Worm (Caenorhabditis elegans) whole organism, early embryonic: ENCODE measurements around the gene cbs-1.

Experiments
- B0310.2 ChIP-seq: sonication (generic microtip); optimal IDR thresholded peaks from 2 replicates; lab custom pipeline; 2016; ENCODE audit warnings: mild to moderate bottlenecking, missing genetic modification characterization, missing compliant biosample characterization
- F13C5.2 ChIP-seq: sonication (generic microtip); optimal IDR thresholded peaks from 2 replicates; lab custom pipeline; 2017; ENCODE audit warnings: mild to moderate bottlenecking, missing genetic modification characterization, inconsistent platforms, missing compliant biosample characterization
- aly-1 ChIP-seq: sonication (generic microtip); optimal IDR thresholded peaks from 2 replicates; lab custom pipeline; 2016; ENCODE audit warnings: missing genetic modification characterization, missing compliant biosample characterization
- ama-1 ChIP-seq: fragments of 150-350 bp; optimal IDR thresholded peaks from 2 replicates; lab custom pipeline; 2014
- ceh-13 ChIP-seq: fragments of 200-800 bp; sonication (Bioruptor generic); optimal IDR thresholded peaks from 2 replicates; lab custom pipeline; 2018; ENCODE audit warnings: mild to moderate bottlenecking, missing genetic modification characterization, missing compliant biosample characterization
- ceh-36 ChIP-seq: sonication (generic microtip); optimal IDR thresholded peaks from 2 replicates; lab custom pipeline; 2016; ENCODE audit warnings: missing genetic modification characterization, inconsistent platforms, missing compliant biosample characterization
- ets-7 ChIP-seq: sonication (generic microtip); optimal IDR thresholded peaks from 2 replicates; lab custom pipeline; 2016; ENCODE audit warnings: missing genotype, missing genetic modification characterization, missing compliant biosample characterization
- flt-1 ChIP-seq: fragments of 200-800 bp; sonication (Bioruptor generic); IDR thresholded peaks from 2 replicates; pipeline ENCODE4 v1.3.6; 2022; ENCODE audit warnings: missing genetic modification characterization, missing compliant biosample characterization
- hmbx-1 ChIP-seq: sonication (generic microtip); optimal IDR thresholded peaks from 2 replicates; lab custom pipeline; 2016; ENCODE audit warnings: mild to moderate bottlenecking, missing genetic modification characterization, missing compliant biosample characterization
- hmg-4 ChIP-seq: fragments of 200-800 bp; sonication (Bioruptor generic); optimal IDR thresholded peaks from 2 replicates; lab custom pipeline; 2018; ENCODE audit warnings: mild to moderate bottlenecking, missing genetic modification characterization, missing compliant biosample characterization
- hnd-1 ChIP-seq: sonication (generic microtip); optimal IDR thresholded peaks from 2 replicates; lab custom pipeline; 2016; ENCODE audit warnings: missing genetic modification characterization, missing compliant biosample characterization
- pes-1 ChIP-seq: fragments of 200-800 bp; sonication (Bioruptor generic); IDR thresholded peaks from 2 replicates; pipeline ENCODE4 v1.3.6; 2022; ENCODE audit warnings: missing genetic modification reagents, missing genetic modification characterization, missing compliant biosample characterization
- scrt-1 ChIP-seq: fragments of 200-800 bp; sonication (Bioruptor generic); IDR thresholded peaks from 2 replicates; pipeline ENCODE4 v1.3.6; 2022; ENCODE audit warnings: missing genetic modification characterization, missing compliant biosample characterization
- sea-1 ChIP-seq: fragments of 200-800 bp; sonication (Bioruptor generic); conservative IDR thresholded peaks from 2 replicates; pipeline ENCODE4 v1.3.6; 2022; ENCODE audit warnings: missing genetic modification characterization, missing compliant biosample characterization
- tbx-11 ChIP-seq: fragments of 200-800 bp; sonication (Bioruptor generic); IDR thresholded peaks from 2 replicates; pipeline ENCODE4 v1.3.6; 2022; ENCODE audit warnings: missing genetic modification characterization, missing compliant biosample characterization
- tbx-37 ChIP-seq: fragments of 200-800 bp; sonication (Bioruptor generic); conservative IDR thresholded peaks from 2 replicates; pipeline ENCODE4 v1.3.6; 2022; ENCODE audit warnings: missing genetic modification reagents, missing genetic modification characterization, missing compliant biosample characterization
- tra-4 ChIP-seq: sonication (generic microtip); optimal IDR thresholded peaks from 2 replicates; lab custom pipeline; 2017; ENCODE audit warnings: missing genetic modification characterization, missing compliant biosample characterization

cbs-1 gene

DNA sequence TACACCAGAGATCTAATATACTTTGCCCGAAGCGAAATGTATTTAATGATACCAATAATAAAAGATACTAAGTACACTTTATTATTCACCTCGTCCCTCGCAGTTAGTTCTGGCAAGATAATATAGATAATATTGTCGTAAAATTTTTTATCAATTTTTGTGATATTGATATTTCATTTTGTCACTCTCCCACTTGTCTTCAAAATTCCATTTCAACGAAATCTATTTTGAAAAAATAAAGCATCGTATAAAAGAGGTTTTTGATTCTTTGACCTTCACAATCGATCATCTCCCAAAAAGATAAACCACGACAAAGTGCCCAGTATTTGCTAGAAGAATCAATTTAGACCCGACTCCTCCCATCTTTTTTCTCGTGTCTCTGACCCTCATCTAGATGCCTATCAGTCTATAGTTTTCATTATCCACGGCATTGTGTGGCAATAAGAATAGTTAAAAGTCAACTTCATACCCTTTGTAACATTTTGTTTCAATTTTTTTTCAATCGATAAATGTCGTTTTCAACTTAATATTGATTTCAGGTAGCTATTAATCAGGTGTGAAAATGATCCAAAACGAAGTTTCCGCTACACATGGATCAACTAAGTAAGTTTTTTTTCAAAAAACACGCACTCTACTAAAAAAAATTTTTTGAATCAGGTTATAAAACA, at the start of gene cbs-1:
cbs-1 (plus strand) TSS at position 534 of the 668 bp plus-strand sequence.
- TF ChIP-seq B0310.2: no peak
- no peak for TF ChIP-seq ceh-13 (GFP tag; lab: Kevin White, UChicago)
- TF ChIP-seq ceh-36 (tag; lab: Kevin White, UChicago): no peak
- TF ChIP-seq scrt-1: no peak
- TF ChIP-seq tbx-37: no peak
- no peak for TF ChIP-seq tra-4
- TF ChIP-seq aly-1 (tag; lab: Kevin White, UChicago): no peak
- no peak for TF ChIP-seq hmbx-1 (tag; lab: Kevin White, UChicago)
- TF ChIP-seq flt-1 (GFP tag; lab: Robert Waterston, UW): no peak
- TF ChIP-seq ama-1 (lab: Kevin White, UChicago): no peak
- no peak for TF ChIP-seq sea-1 (GFP tag; lab: Robert Waterston, UW)
- no peak for TF ChIP-seq pes-1 (GFP tag; lab: Robert Waterston, UW)
- TF ChIP-seq hnd-1 (tag; lab: Kevin White, UChicago): no peak
- TF ChIP-seq hmg-4 (GFP tag; lab: Kevin White, UChicago): no peak
- TF ChIP-seq F13C5.2 (tag; lab: Kevin White, UChicago): no peak
- no peak for TF ChIP-seq ets-7
- no peak for TF ChIP-seq tbx-11

DNA sequence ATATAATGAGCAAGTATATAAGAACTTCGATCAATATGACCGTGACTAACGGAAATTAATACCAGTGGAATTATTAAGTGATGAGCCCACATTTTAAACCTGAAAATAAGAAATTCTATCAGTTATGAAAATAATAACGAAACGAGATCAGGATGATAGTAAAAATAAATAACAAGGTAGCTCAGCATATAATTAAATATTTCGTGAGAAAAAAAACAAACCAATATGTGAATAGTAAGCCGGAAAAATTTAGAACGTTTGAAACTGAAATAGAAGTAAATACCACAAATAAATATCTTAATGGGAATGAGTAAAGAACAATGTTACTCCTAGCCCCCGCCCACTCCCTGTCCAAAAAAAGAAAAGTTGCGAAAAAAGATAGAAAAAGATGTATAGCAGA, 45.4 kb upstream of the cbs-1 start, which contains the start of gene F19C6.3:
F19C6.3 (minus strand) TSS at position 101 of the 400 bp plus-strand sequence.
- TF ChIP-seq hmbx-1 (tag; lab: Kevin White, UChicago) (no peak), F13C5.2 (tag; lab: Kevin White, UChicago) (no peak), aly-1 (tag; lab: Kevin White, UChicago) (no peak), ets-7 (no peak), ceh-36 (tag; lab: Kevin White, UChicago) (no peak), B0310.2 (no peak), scrt-1 (no peak), hnd-1 (tag; lab: Kevin White, UChicago) (no peak), ceh-13 (GFP tag; lab: Kevin White, UChicago) (no peak), sea-1 (GFP tag; lab: Robert Waterston, UW) (no peak), flt-1 (GFP tag; lab: Robert Waterston, UW) (no peak), hmg-4 (GFP tag; lab: Kevin White, UChicago) (no peak), tbx-37 (no peak), tra-4 (no peak), tbx-11 (no peak), pes-1 (GFP tag; lab: Robert Waterston, UW) (no peak)

DNA sequence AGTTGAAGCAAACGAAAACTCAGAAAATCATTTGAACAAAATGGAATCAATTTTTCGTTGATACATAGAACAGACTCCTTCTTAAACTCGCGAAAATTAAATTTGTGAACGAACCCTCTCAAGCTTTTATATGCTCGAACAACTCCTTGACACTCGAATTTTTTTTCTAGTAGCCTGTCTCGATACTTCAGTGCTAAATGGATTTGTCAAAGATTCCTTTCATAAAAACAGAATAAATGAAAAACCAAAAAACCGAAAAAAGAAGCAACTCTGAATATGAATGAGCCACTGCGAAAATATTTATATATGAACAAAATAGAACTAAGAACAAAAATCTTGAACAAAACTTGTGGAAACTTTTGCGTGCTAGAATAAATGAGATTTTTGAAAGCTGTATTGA, 44.1 kb upstream of the cbs-1 start:
- TF ChIP-seq B0310.2 (no peak), ama-1 (lab: Kevin White, UChicago) (no peak), ets-7 (no peak), pes-1 (GFP tag; lab: Robert Waterston, UW) (no peak), tra-4 (no peak), scrt-1 (no peak), F13C5.2 (tag; lab: Kevin White, UChicago) (no peak), hmg-4 (GFP tag; lab: Kevin White, UChicago) (no peak), tbx-37 (no peak), sea-1 (GFP tag; lab: Robert Waterston, UW) (no peak), aly-1 (tag; lab: Kevin White, UChicago) (no peak), ceh-13 (GFP tag; lab: Kevin White, UChicago) (no peak), hnd-1 (tag; lab: Kevin White, UChicago) (no peak), flt-1 (GFP tag; lab: Robert Waterston, UW) (no peak), ceh-36 (tag; lab: Kevin White, UChicago) (no peak), hmbx-1 (tag; lab: Kevin White, UChicago) (no peak)

DNA sequence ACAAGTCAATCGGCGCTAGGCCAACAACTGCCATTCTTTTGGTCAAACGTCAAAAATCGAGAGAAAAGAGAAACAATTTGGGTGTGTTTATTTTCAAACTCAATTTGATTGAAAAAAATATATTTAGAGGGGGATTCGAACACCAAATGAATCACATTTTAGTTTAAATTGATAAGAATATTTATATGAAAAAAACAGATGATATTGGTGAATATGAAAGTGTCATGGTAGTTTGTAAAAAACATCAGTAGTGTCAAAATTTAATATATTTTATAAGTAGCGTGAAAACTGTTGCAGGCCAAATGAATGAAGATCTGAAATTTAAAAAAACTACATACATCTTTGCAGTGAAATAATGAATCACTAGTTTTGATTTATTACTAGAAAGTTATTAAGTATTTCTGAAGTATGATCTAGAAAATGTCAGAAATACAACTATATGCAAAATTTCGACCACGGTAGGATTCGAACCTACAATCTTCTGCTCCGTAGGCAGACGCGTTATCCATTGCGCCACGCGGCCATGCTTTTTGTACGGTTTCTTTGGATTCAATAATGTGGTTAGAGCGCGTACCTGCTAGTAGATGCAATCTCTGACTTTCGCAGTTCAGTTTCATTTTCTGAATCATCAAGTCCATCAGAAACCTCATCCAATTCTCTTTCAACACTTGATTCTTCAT, 36.0 kb upstream of the cbs-1 start, which contains the start of gene F19C6.4:
F19C6.4 (minus strand) TSS at position 51 of the 680 bp plus-strand sequence.
- no peak for TF ChIP-seq scrt-1
- TF ChIP-seq sea-1 (GFP tag; lab: Robert Waterston, UW): no peak
- TF ChIP-seq ceh-36 (tag; lab: Kevin White, UChicago): no peak
- no peak for TF ChIP-seq tbx-37
- no peak for TF ChIP-seq pes-1 (GFP tag; lab: Robert Waterston, UW)
- TF ChIP-seq hmbx-1 (tag; lab: Kevin White, UChicago): no peak
- TF ChIP-seq ama-1 (lab: Kevin White, UChicago): no peak
- no peak for TF ChIP-seq B0310.2
- TF ChIP-seq tra-4: no peak
- no peak for TF ChIP-seq tbx-11
- no peak for TF ChIP-seq flt-1 (GFP tag; lab: Robert Waterston, UW)
- TF ChIP-seq hmg-4 (GFP tag; lab: Kevin White, UChicago): no peak
- TF ChIP-seq hnd-1 (tag; lab: Kevin White, UChicago): no peak

DNA sequence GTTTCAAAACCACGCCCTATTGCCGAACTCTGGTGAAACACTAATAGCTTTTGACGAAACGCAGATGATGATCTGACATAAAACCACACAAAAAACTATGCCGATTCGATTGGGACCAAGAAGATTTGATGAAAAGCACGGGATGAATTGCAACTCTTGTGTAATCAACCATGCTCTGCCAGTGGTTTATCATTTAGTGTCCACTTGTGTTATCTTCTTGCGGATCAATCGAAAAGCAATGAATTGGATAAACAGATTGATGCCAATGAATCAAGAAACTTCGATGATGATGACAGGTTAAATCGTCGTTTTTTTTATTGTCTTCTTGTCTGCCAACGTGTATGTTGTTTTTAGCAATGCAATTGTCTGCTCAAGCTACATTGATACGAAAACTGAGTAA, 32.1 kb upstream of the cbs-1 start, which contains the start of gene F42G10.1:
F42G10.1 (minus strand) TSS at position 151 of the 400 bp plus-strand sequence.
- TF ChIP-seq ceh-36 (tag; lab: Kevin White, UChicago) (no peak), ets-7 (no peak), pes-1 (GFP tag; lab: Robert Waterston, UW) (no peak), aly-1 (tag; lab: Kevin White, UChicago) (no peak), tra-4 (no peak), tbx-11 (no peak), ama-1 (lab: Kevin White, UChicago) (no peak), flt-1 (GFP tag; lab: Robert Waterston, UW) (no peak), sea-1 (GFP tag; lab: Robert Waterston, UW) (no peak), scrt-1 (no peak), hmg-4 (GFP tag; lab: Kevin White, UChicago) (no peak), F13C5.2 (tag; lab: Kevin White, UChicago) (no peak), hnd-1 (tag; lab: Kevin White, UChicago) (no peak), hmbx-1 (tag; lab: Kevin White, UChicago) (no peak), B0310.2 (no peak), ceh-13 (GFP tag; lab: Kevin White, UChicago) (no peak), tbx-37 (no peak)

DNA sequence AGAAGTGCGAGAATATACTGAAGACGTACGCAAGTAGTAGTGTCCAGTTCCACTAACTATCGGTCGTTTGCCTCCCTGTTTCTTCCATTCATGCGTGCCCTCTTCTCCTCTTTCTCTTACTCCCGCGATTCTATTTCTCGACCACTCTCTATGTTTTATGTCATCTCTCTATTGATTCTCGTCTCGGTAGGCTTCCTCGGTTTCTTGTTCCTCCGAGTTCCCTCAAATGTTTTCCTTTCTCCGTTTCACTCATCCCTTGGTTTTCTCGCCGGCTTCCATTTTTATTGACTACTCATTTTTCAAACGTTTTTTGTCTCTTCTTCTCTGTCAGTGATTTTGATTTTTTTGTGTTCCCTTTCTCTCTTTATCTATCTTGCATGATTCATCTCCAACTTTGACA, 27.7 kb upstream of the cbs-1 start:
- no peak for TF ChIP-seq flt-1 (GFP tag; lab: Robert Waterston, UW)
- TF ChIP-seq hmbx-1 (tag; lab: Kevin White, UChicago): no peak
- no peak for TF ChIP-seq scrt-1
